Fruit fly (Drosophila melanogaster): Measurements from ENCODE around the gene Rap1.
A peak's percentile ranks its signal among the peaks of the same experiment; 100 is the strongest.

The Rap1 gene

DNA sequence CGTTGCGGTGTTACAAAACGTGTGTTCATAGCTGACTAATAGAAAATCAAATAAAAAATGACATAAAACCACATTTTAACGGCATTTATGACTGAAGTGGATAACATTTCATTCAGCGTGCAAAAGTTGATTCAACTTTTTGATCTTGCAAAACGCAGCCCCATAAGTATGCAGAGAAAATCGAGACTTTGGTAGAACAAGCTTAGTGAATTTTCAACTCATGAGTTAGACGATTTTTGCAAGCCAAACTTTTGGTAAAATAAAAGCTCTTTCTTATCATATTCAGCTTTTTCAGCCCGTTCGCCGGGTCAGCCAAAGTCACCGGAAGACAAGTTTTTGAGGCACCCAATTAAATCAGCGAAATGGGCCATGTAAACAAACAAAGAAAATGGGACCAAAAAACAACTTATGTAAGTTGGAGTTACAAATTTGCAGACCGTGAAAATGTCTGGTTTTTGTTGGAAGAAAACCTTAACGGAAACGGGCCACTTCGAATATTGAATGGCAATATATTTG is 30.2 kb downstream of the Rap1 start, which contains the start of gene Cpr62Ba (continued):
- TF ChIP-seq CG4424 (GFP tag; optimal IDR thresholded peaks at IDR 0.05) (no peak), Adf1 (GFP tag; IDR thresholded peaks at IDR 0.05) (no peak), Doc2 (GFP tag; IDR thresholded peaks at IDR 0.05) (no peak), Hr78 (GFP tag; optimal IDR thresholded peaks at IDR 0.05) (peak in 1 of 2 experiments; percentile 84), gfzf (GFP tag; optimal IDR thresholded peaks at IDR 0.05) (peak; percentile 62), Eip74EF (GFP tag; optimal IDR thresholded peaks at IDR 0.05) (peak in 1 of 2 experiments; percentile 76), gsb (GFP tag; IDR thresholded peaks at IDR 0.05) (no peak), CG1024 (GFP tag; IDR thresholded peaks at IDR 0.05) (no peak), shn (GFP tag; optimal IDR thresholded peaks at IDR 0.05) (no peak), luna (GFP tag; optimal IDR thresholded peaks at IDR 0.05) (no peak), CG6272 (GFP tag; IDR thresholded peaks at IDR 0.05) (no peak), CG9215 (GFP tag; IDR thresholded peaks at IDR 0.05) (no peak), MBD-R2 (GFP tag; IDR thresholded peaks at IDR 0.05) (no peak), CG2678 (tag; optimal IDR thresholded peaks at IDR 0.05) (no peak)

DNA sequence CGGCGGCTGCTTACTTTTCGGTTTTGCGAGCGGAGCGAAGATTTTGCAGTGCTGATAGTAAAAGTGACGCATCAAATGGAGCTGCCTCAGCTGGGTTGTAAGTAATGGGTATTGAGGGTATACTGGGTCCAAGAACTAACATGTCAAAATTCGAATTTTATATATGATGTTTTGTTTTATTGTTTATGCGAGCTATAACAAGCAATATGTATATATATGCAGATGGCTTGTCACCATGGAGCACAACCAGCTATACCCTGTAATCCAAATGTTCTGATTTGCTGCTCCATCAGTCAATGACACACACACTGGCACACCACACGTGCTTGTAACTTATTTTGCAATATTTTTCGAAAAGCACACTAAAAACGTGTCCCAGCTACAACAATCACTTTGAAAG is 32.5 kb downstream of the Rap1 start:
- TF ChIP-seq caup (GFP tag; optimal IDR thresholded peaks at IDR 0.05; ENCODE audit: severe bottlenecking) (no peak), trem (tag; optimal IDR thresholded peaks at IDR 0.05) (no peak), CG11398 (GFP tag; optimal IDR thresholded peaks at IDR 0.05) (no peak), pfk (GFP tag; optimal IDR thresholded peaks at IDR 0.05) (no peak), zfh1 (GFP tag; IDR thresholded peaks at IDR 0.05) (no peak), Ptx1 (GFP tag; IDR thresholded peaks at IDR 0.05) (peak; percentile 30; the same call in 1 of the 2 replicates), CG12219 (GFP tag; optimal IDR thresholded peaks at IDR 0.05) (no peak), CG11247 (GFP tag; IDR thresholded peaks at IDR 0.05) (peak; percentile 31; the same call in 1 of the 2 replicates), ssp (GFP tag; IDR thresholded peaks at IDR 0.05) (no peak), Nf-YC (tag; optimal IDR thresholded peaks at IDR 0.05) (no peak), CG16815 (GFP tag; optimal IDR thresholded peaks at IDR 0.05) (no peak), sug (tag; optimal IDR thresholded peaks at IDR 0.05) (no peak), slbo (GFP tag; IDR thresholded peaks at IDR 0.05) (peak; percentile 26; the same call in 1 of the 2 replicates), CG7372 (GFP tag; IDR thresholded peaks at IDR 0.05) (no peak), pho (GFP tag; optimal IDR thresholded peaks at IDR 0.05) (no peak), bsh (GFP tag; optimal IDR thresholded peaks at IDR 0.05) (peak in 1 of 2 experiments; percentile 75), Dll (GFP tag; IDR thresholded peaks at IDR 0.05; ENCODE audit: partially characterized antibody) (no peak), Lim3 (GFP tag; IDR thresholded peaks at IDR 0.05) (no peak), prd (optimal IDR thresholded peaks at IDR 0.05) (no peak), prd (GFP tag; IDR thresholded peaks at IDR 0.05) (0 out of 3 replicates have a peak, but pooled peaks have one; percentile 10), Hey (tag; optimal IDR thresholded peaks at IDR 0.05) (no peak), tin (GFP tag; optimal IDR thresholded peaks at IDR 0.05) (no peak), Drgx (GFP tag; IDR thresholded peaks at IDR 0.05) (peak; percentile 82), Poxn (GFP tag; IDR thresholded peaks at IDR 0.05) (0 out of 2 replicates have a peak, but pooled peaks have one; percentile 4), CG16813 (GFP tag; IDR thresholded peaks at IDR 0.05; ENCODE audit: partially characterized antibody) (no peak), btn (GFP tag; optimal IDR thresholded peaks at IDR 0.05) (no peak), zen (tag; optimal IDR thresholded peaks at IDR 0.05) (no peak), ato (GFP tag; IDR thresholded peaks at IDR 0.05; ENCODE audit: partially characterized antibody) (no peak), inv (GFP tag; IDR thresholded peaks at IDR 0.05; ENCODE audit: partially characterized antibody) (no peak), amos (GFP tag; IDR thresholded peaks at IDR 0.05; ENCODE audit: partially characterized antibody) (no peak), chif (GFP tag; optimal IDR thresholded peaks at IDR 0.05) (peak in 1 of 2 experiments; percentile 3), CG3407 (GFP tag; optimal IDR thresholded peaks at IDR 0.05) (no peak), lbe (GFP tag; optimal IDR thresholded peaks at IDR 0.05) (no peak), CG31224 (GFP tag; IDR thresholded peaks at IDR 0.05) (no peak), al (GFP tag; IDR thresholded peaks at IDR 0.05) (0 out of 2 replicates have a peak, but pooled peaks have one; percentile 18), p53 (GFP tag; optimal IDR thresholded peaks at IDR 0.05) (no peak)

Measured in whole organism, embryonic.